Worm (Caenorhabditis elegans): ENCODE results near the gene F54E2.1.

- TF ChIP-seq tbx-11 (GFP tag; IDR thresholded peaks at IDR 0.05), result no peak
- no peak for TF ChIP-seq ceh-13 (GFP tag; optimal IDR thresholded peaks at IDR 0.05)
- no peak for TF ChIP-seq tbx-37 (GFP tag; conservative IDR thresholded peaks at IDR 0.05)
- TF ChIP-seq F13C5.2 (tag; optimal IDR thresholded peaks at IDR 0.05), result no peak
- TF ChIP-seq ama-1 (optimal IDR thresholded peaks at IDR 0.05), result no peak
- no peak for TF ChIP-seq pes-1 (GFP tag; IDR thresholded peaks at IDR 0.05)
- no peak for TF ChIP-seq ceh-36 (tag; optimal IDR thresholded peaks at IDR 0.05)
- no peak for TF ChIP-seq aly-1 (tag; optimal IDR thresholded peaks at IDR 0.05)
- no peak for TF ChIP-seq ets-7 (tag; optimal IDR thresholded peaks at IDR 0.05)
- TF ChIP-seq hnd-1 (tag; optimal IDR thresholded peaks at IDR 0.05), result no peak
- TF ChIP-seq flt-1 (GFP tag; IDR thresholded peaks at IDR 0.05), result no peak
These were observed 29.4 kb upstream of the F54E2.1 start, which contains the start of gene R05D8.11 for ce11 chrV:2780786-2781185.
